Worm (Caenorhabditis elegans) whole organism, midembryonic: ENCODE data around the gene uev-2.

Source experiments
- T22C8.4 ChIP-seq: fragments of 200-800 bp; sonication (Bioruptor generic); IDR thresholded peaks from 2 replicates; pipeline ENCODE4 v1.3.6; 2022; ENCODE audit warnings: missing genetic modification characterization, missing compliant biosample characterization
- cog-1 ChIP-seq: sonication (generic microtip); optimal IDR thresholded peaks from 2 replicates; lab custom pipeline; 2016; ENCODE audit warnings: missing genetic modification characterization, missing compliant biosample characterization
- flt-1 ChIP-seq: fragments of 200-800 bp; sonication (Bioruptor generic); IDR thresholded peaks from 2 replicates; pipeline ENCODE4 v1.3.6; 2022; ENCODE audit warnings: missing genetic modification characterization, missing compliant biosample characterization
- klf-2 ChIP-seq: fragments of 200-800 bp; sonication (Bioruptor generic); conservative IDR thresholded peaks from 2 replicates; pipeline ENCODE4 v1.3.6; 2022; ENCODE audit warnings: missing genetic modification reagents, missing genetic modification characterization, missing compliant biosample characterization
- med-1 ChIP-seq: sonication (generic microtip); optimal IDR thresholded peaks from 2 replicates; lab custom pipeline; 2017; ENCODE audit warnings: missing genetic modification characterization, mild to moderate bottlenecking, missing compliant biosample characterization, antibody characterized with exemption, missing genetic modification reagents; ENCODE audit not compliant: insufficient read depth
- ref-1 ChIP-seq: fragments of 200-800 bp; sonication (Bioruptor generic); conservative IDR thresholded peaks from 2 replicates; pipeline ENCODE4 v1.3.6; 2022; ENCODE audit warnings: missing genetic modification reagents, missing genetic modification characterization, missing compliant biosample characterization
- tab-1 ChIP-seq: fragments of 200-800 bp; sonication (Bioruptor generic); IDR thresholded peaks from 2 replicates; pipeline ENCODE4 v1.3.6; 2022; ENCODE audit warnings: missing genetic modification characterization, missing compliant biosample characterization
- ztf-23 ChIP-seq: fragments of 200-800 bp; sonication (Bioruptor generic); IDR thresholded peaks from 2 replicates; pipeline ENCODE4 v1.3.6; 2022; ENCODE audit warnings: missing genetic modification reagents, missing genetic modification characterization, missing compliant biosample characterization
- ztf-29 ChIP-seq: fragments of 200-800 bp; sonication (Bioruptor generic); IDR thresholded peaks from 2 replicates; pipeline ENCODE4 v1.3.6; 2022; ENCODE audit warnings: missing genetic modification reagents, missing genetic modification characterization, missing compliant biosample characterization

DNA sequence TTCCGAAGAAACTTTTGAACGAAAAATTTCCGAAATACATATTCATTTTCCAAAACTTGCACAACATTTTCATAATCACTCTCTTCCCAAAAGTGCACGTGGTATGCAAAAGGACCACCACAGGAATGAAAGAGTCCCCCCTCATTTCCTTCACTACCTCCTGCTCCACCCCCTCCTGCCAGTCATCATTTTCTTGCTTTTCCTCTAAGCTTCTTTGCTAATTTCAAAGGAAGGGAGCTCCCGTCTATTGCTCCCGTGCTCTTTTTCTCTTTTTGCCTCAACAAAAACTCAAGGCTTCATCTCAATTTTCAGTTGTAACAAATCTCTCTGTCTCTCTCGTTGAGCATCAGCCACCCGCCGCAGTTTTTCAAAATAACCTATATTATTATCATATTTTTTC is 10.1 kb upstream of the uev-2 start:
- TF ChIP-seq ztf-29 (GFP tag; lab: Robert Waterston, UW) (no peak), ztf-23 (GFP tag; lab: Robert Waterston, UW) (no peak), klf-2 (GFP tag; lab: Robert Waterston, UW) (no peak), tab-1 (no peak), cog-1 (tag; lab: Kevin White, UChicago) (no peak), ref-1 (GFP tag; lab: Robert Waterston, UW) (no peak), flt-1 (GFP tag; lab: Robert Waterston, UW) (no peak), med-1 (GFP tag; lab: Kevin White, UChicago) (no peak), T22C8.4 (GFP tag; lab: Robert Waterston, UW) (no peak)
